Worm (Caenorhabditis elegans) whole organism, mixed stage, embryonic: Measurements from ENCODE around the gene VW02B12L.2.

Experiments
- hlh-1 ChIP-seq: fragments of 150-350 bp; optimal IDR thresholded peaks from 2 replicates; lab custom pipeline; 2014; ENCODE audit warnings: missing biosample characterization, missing genetic modification reagents, missing genetic modification characterization
- snpc-4 ChIP-seq: fragments of 150-350 bp; optimal IDR thresholded peaks from 2 replicates; lab custom pipeline; 2014; ENCODE audit warnings: missing biosample characterization, missing genetic modification characterization
- ztf-11 ChIP-seq: fragments of 150-350 bp; optimal IDR thresholded peaks from 2 replicates; lab custom pipeline; 2014; ENCODE audit warnings: missing biosample characterization, missing genetic modification characterization

DNA sequence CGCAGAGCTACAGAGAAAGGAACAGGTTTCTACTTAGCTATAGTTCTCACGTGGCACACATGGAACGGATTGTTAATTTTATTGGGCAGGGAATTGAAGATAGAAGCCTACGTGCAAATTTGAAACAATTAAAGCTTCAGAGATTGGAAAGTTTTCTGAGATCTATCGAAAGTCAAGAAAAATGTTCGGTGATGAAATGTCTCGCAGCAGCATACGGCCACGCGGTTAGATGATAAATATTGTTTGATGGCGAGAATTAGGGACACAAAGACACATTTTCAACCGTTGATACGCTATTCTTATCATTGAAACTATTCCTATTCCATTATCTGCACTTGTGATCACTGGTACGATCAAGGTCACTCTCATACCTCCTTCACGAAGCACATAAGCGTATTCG is 32.4 kb upstream of the VW02B12L.2 start:
- TF ChIP-seq ztf-11 (tag; lab: Kevin White, UChicago) (no peak), snpc-4 (tag; lab: Kevin White, UChicago) (no peak), hlh-1 (tag; lab: Kevin White, UChicago) (no peak)
